Fruit fly (Drosophila melanogaster): ENCODE results near the gene Vps33B.

Gene Vps33B

dm6 chr3R:25462642-25463317, 10.5 kb upstream of the Vps33B start (continued):
- 0 out of 2 replicates have a peak, but pooled peaks have one; percentile 19 for TF ChIP-seq CG31224 (GFP tag; IDR thresholded peaks at IDR 0.05)
- TF ChIP-seq slou (GFP tag; optimal IDR thresholded peaks at IDR 0.05), result no peak
- no peak for TF ChIP-seq CG9609 (GFP tag; optimal IDR thresholded peaks at IDR 0.05)
- TF ChIP-seq Spps (tag; optimal IDR thresholded peaks at IDR 0.05), result no peak
- no peak for TF ChIP-seq CG1792 (GFP tag; optimal IDR thresholded peaks at IDR 0.05)
- no peak for TF ChIP-seq CG4282 (GFP tag; optimal IDR thresholded peaks at IDR 0.05)
- no peak for TF ChIP-seq hth (optimal IDR thresholded peaks at IDR 0.05)
- TF ChIP-seq CG18262 (tag; optimal IDR thresholded peaks at IDR 0.05), result peak; percentile 44
- no peak for TF ChIP-seq Nf-YA (GFP tag; IDR thresholded peaks at IDR 0.05)
- no peak for TF ChIP-seq yki (optimal IDR thresholded peaks at IDR 0.05)
- TF ChIP-seq CG17829 (tag; optimal IDR thresholded peaks at IDR 0.05), result peak; percentile 39
- TF ChIP-seq CG2116 (GFP tag; optimal IDR thresholded peaks at IDR 0.05), result no peak
- TF ChIP-seq sima (GFP tag; optimal IDR thresholded peaks at IDR 0.05), result no peak
- TF ChIP-seq CG10565 (GFP tag; optimal IDR thresholded peaks at IDR 0.05), result no peak
- TF ChIP-seq croc (GFP tag; conservative IDR thresholded peaks at IDR 0.05), result no peak
- TF ChIP-seq amos (GFP tag; IDR thresholded peaks at IDR 0.05; ENCODE audit: partially characterized antibody), result no peak
- no peak for TF ChIP-seq insv (GFP tag; optimal IDR thresholded peaks at IDR 0.05)
- no peak for TF ChIP-seq hkb (optimal IDR thresholded peaks at IDR 0.05)
- peak; percentile 41; the same call in 1 of the 2 replicates for TF ChIP-seq hkb (GFP tag; IDR thresholded peaks at IDR 0.05)
- TF ChIP-seq Ets65A (GFP tag), result no peak
- TF ChIP-seq CoRest (tag; optimal IDR thresholded peaks at IDR 0.05), result peak; percentile 41
- no peak for TF ChIP-seq CG8281 (tag; optimal IDR thresholded peaks at IDR 0.05)
- no peak for TF ChIP-seq ara (GFP tag; IDR thresholded peaks at IDR 0.05)
- no peak for TF ChIP-seq vfl (GFP tag; optimal IDR thresholded peaks at IDR 0.05)
- no peak for TF ChIP-seq CG8290 (GFP tag; optimal IDR thresholded peaks at IDR 0.05)
- no peak for TF ChIP-seq CG8290 (tag; optimal IDR thresholded peaks at IDR 0.05)
- peak; percentile 2 for TF ChIP-seq CG30403 (GFP tag; optimal IDR thresholded peaks at IDR 0.05)
- TF ChIP-seq Scr (GFP tag; IDR thresholded peaks at IDR 0.05; ENCODE audit: partially characterized antibody), result no peak
- peak; percentile 7 for TF ChIP-seq fd96Cb (tag; optimal IDR thresholded peaks at IDR 0.05)
- TF ChIP-seq gsb-n (tag; optimal IDR thresholded peaks at IDR 0.05), result no peak
- no peak for TF ChIP-seq pfk (GFP tag; optimal IDR thresholded peaks at IDR 0.05)
- no peak for TF ChIP-seq HLH4C (GFP tag; IDR thresholded peaks at IDR 0.05; ENCODE audit: partially characterized antibody)
- TF ChIP-seq CG3847 (GFP tag; IDR thresholded peaks at IDR 0.05), result peak; percentile 33; the same call in 1 of the 2 replicates
- peak; percentile 75 for TF ChIP-seq CG14441 (GFP tag; IDR thresholded peaks at IDR 0.05)
- TF ChIP-seq CHES-1-like (GFP tag; optimal IDR thresholded peaks at IDR 0.05), result no peak
- TF ChIP-seq Hsf (GFP tag; optimal IDR thresholded peaks at IDR 0.05), result no peak
- no peak for TF ChIP-seq Hmx (GFP tag; optimal IDR thresholded peaks at IDR 0.05)
- TF ChIP-seq hbn (GFP tag; IDR thresholded peaks at IDR 0.05; ENCODE audit: partially characterized antibody), result no peak
- no peak for TF ChIP-seq Nf-YB (GFP tag; optimal IDR thresholded peaks at IDR 0.05)
- no peak for TF ChIP-seq CG4617 (GFP tag; optimal IDR thresholded peaks at IDR 0.05; ENCODE audit: borderline replicate concordance)
- TF ChIP-seq CG7372 (GFP tag; IDR thresholded peaks at IDR 0.05), result peak; percentile 70
- TF ChIP-seq mam (GFP tag; optimal IDR thresholded peaks at IDR 0.05), result peak; percentile 4
- peak; percentile 43 for TF ChIP-seq E2f1 (GFP tag; IDR thresholded peaks at IDR 0.05)
- peak; percentile 48; the same call in 1 of the 2 replicates for TF ChIP-seq CG31441 (GFP tag; IDR thresholded peaks at IDR 0.05)
- no peak for TF ChIP-seq CG7271 (tag; optimal IDR thresholded peaks at IDR 0.05)
- TF ChIP-seq CG18764 (GFP tag; optimal IDR thresholded peaks at IDR 0.05), result peak; percentile 10
- TF ChIP-seq CG6765 (GFP tag; optimal IDR thresholded peaks at IDR 0.05), result no peak
- TF ChIP-seq klu (GFP tag; IDR thresholded peaks at IDR 0.05), result no peak; the same call in 1 of the 2 replicates
- no peak for TF ChIP-seq CG12744 (GFP tag; optimal IDR thresholded peaks at IDR 0.05)
- no peak for TF ChIP-seq bowl (GFP tag; IDR thresholded peaks at IDR 0.05)
